Fruit fly (Drosophila melanogaster): Measurements from ENCODE around the gene CG8607.

Gene CG8607

dm6 chr3L:7344965-7345427 is 25.1 kb downstream of the CG8607 start, which contains the start of gene Cln7 (continued):
- peak; percentile 43 for TF ChIP-seq gcm (GFP tag; optimal IDR thresholded peaks at IDR 0.05)
- no peak for TF ChIP-seq Abd-B (GFP tag; optimal IDR thresholded peaks at IDR 0.05)
- no peak for TF ChIP-seq Gug (GFP tag; IDR thresholded peaks at IDR 0.05)
- no peak for TF ChIP-seq CG4328 (GFP tag; optimal IDR thresholded peaks at IDR 0.05)
- TF ChIP-seq CG17829 (tag; optimal IDR thresholded peaks at IDR 0.05) = peak; percentile 43
- TF ChIP-seq Mad (GFP tag; optimal IDR thresholded peaks at IDR 0.05) = no peak
- no peak for TF ChIP-seq fd102C (GFP tag; optimal IDR thresholded peaks at IDR 0.05)
- no peak for TF ChIP-seq CG1233 (GFP tag; optimal IDR thresholded peaks at IDR 0.05)
- TF ChIP-seq CG15073 (GFP tag; optimal IDR thresholded peaks at IDR 0.05) = no peak
- TF ChIP-seq Spps (tag; optimal IDR thresholded peaks at IDR 0.05) = no peak
- TF ChIP-seq fd96Cb (tag; optimal IDR thresholded peaks at IDR 0.05) = no peak
- no peak for TF ChIP-seq CG11247 (GFP tag; IDR thresholded peaks at IDR 0.05)
- no peak for TF ChIP-seq fru (optimal IDR thresholded peaks at IDR 0.05)
- no peak for TF ChIP-seq Mrtf (GFP tag; IDR thresholded peaks at IDR 0.05)
- no peak for TF ChIP-seq E2f1 (GFP tag; IDR thresholded peaks at IDR 0.05)
- TF ChIP-seq ftz-f1 (GFP tag; optimal IDR thresholded peaks at IDR 0.05) = peak; percentile 61
- TF ChIP-seq NC2α (GFP tag; optimal IDR thresholded peaks at IDR 0.05) = no peak
- TF ChIP-seq psq (GFP tag; optimal IDR thresholded peaks at IDR 0.05) = no peak
- TF ChIP-seq luna (GFP tag; optimal IDR thresholded peaks at IDR 0.05) = no peak
- no peak for TF ChIP-seq H2.0 (GFP tag; IDR thresholded peaks at IDR 0.05)
- peak; percentile 67; the same call in 2 of the 3 replicates for TF ChIP-seq Opbp (GFP tag; IDR thresholded peaks at IDR 0.05; ENCODE audit: partially characterized antibody)
- TF ChIP-seq CG10321 (GFP tag; IDR thresholded peaks at IDR 0.05) = no peak
- TF ChIP-seq Poxn (GFP tag; IDR thresholded peaks at IDR 0.05) = no peak
- TF ChIP-seq zfh1 (GFP tag; IDR thresholded peaks at IDR 0.05) = peak; percentile 19; the same call in 1 of the 3 replicates
- no peak for TF ChIP-seq Oli (tag; optimal IDR thresholded peaks at IDR 0.05)
- no peak for TF ChIP-seq CG11723 (GFP tag; optimal IDR thresholded peaks at IDR 0.05)
- TF ChIP-seq HLHmδ (GFP tag; optimal IDR thresholded peaks at IDR 0.05) = peak; percentile 80
- TF ChIP-seq dpn (GFP tag; optimal IDR thresholded peaks at IDR 0.05) = no peak
- no peak for TF ChIP-seq Tbp (GFP tag; optimal IDR thresholded peaks at IDR 0.05)
- TF ChIP-seq Sox100B (GFP tag; optimal IDR thresholded peaks at IDR 0.05) = no peak
- TF ChIP-seq nerfin-1 (tag; optimal IDR thresholded peaks at IDR 0.05) = peak; percentile 22
- peak; percentile 98 for TF ChIP-seq kah (GFP tag; optimal IDR thresholded peaks at IDR 0.05)
- no peak for TF ChIP-seq eve (GFP tag; optimal IDR thresholded peaks at IDR 0.05)
- no peak for TF ChIP-seq CG13123 (GFP tag; optimal IDR thresholded peaks at IDR 0.05)
- TF ChIP-seq lbe (GFP tag; optimal IDR thresholded peaks at IDR 0.05) = peak; percentile 59
- no peak for TF ChIP-seq Hr39 (optimal IDR thresholded peaks at IDR 0.05)
- TF ChIP-seq CG31388 (GFP tag; optimal IDR thresholded peaks at IDR 0.05) = no peak
- no peak for TF ChIP-seq nau (GFP tag; optimal IDR thresholded peaks at IDR 0.05)
- no peak for TF ChIP-seq Chrac-16 (GFP tag; optimal IDR thresholded peaks at IDR 0.05)
- no peak for TF ChIP-seq disco-r (GFP tag; optimal IDR thresholded peaks at IDR 0.05)
- no peak for TF ChIP-seq CG4282 (GFP tag; optimal IDR thresholded peaks at IDR 0.05)
- peak; percentile 66 for TF ChIP-seq CG13296 (GFP tag; optimal IDR thresholded peaks at IDR 0.05)
- no peak for TF ChIP-seq zen2 (GFP tag; IDR thresholded peaks at IDR 0.05; ENCODE audit: partially characterized antibody)
- no peak for TF ChIP-seq CG10959 (GFP tag; IDR thresholded peaks at IDR 0.05)
- no peak for TF ChIP-seq phol (tag; optimal IDR thresholded peaks at IDR 0.05)
- no peak for TF ChIP-seq esg (GFP tag; conservative IDR thresholded peaks at IDR 0.05)
- peak; percentile 73 for TF ChIP-seq CG8290 (GFP tag; optimal IDR thresholded peaks at IDR 0.05)
- TF ChIP-seq CG8290 (tag; optimal IDR thresholded peaks at IDR 0.05) = peak; percentile 73 to 93
- no peak for TF ChIP-seq ewg (GFP tag; optimal IDR thresholded peaks at IDR 0.05)
- TF ChIP-seq CG14441 (GFP tag; IDR thresholded peaks at IDR 0.05) = no peak
- peak; percentile 23 for TF ChIP-seq gsb-n (tag; optimal IDR thresholded peaks at IDR 0.05)
- peak; percentile 46 for TF ChIP-seq Scr (GFP tag; IDR thresholded peaks at IDR 0.05; ENCODE audit: partially characterized antibody)
- peak; percentile 80 for TF ChIP-seq grn (GFP tag; optimal IDR thresholded peaks at IDR 0.05)
